Fruit fly (Drosophila melanogaster) whole organism, embryonic: ENCODE data around the gene CG7065.

ENCODE experiments used
- ATbp ChIP-seq: fragments of 200-800 bp; sonication (Bioruptor generic); optimal IDR thresholded peaks from 2 replicates; lab custom pipeline; 2017; ENCODE audit warnings: missing biosample characterization, mild to moderate bottlenecking, missing genetic modification characterization, missing genetic modification reagents
- Abd-B ChIP-seq: fragments of 200-800 bp; sonication (Bioruptor generic); optimal IDR thresholded peaks from 2 replicates; lab custom pipeline; 2018; ENCODE audit warnings: missing biosample characterization, mild to moderate bottlenecking, missing genetic modification characterization, moderate library complexity
- CG11695 ChIP-seq: fragments of 200-800 bp; sonication (Bioruptor generic); IDR thresholded peaks from 3 replicates; pipeline ENCODE4 v1.3.6; 2022; ENCODE audit warnings: missing biosample characterization, missing genetic modification characterization
- CG13424 ChIP-seq: fragments of 200-800 bp; sonication (Bioruptor generic); optimal IDR thresholded peaks from 2 replicates; lab custom pipeline; 2019; ENCODE audit warnings: missing biosample characterization, mild to moderate bottlenecking, missing genetic modification characterization, moderate library complexity
- CG13624 ChIP-seq: fragments of 200-800 bp; sonication (Bioruptor generic); optimal IDR thresholded peaks from 2 replicates; lab custom pipeline; 2016; ENCODE audit warnings: missing biosample characterization, missing genetic modification characterization
- CG31441 ChIP-seq: fragments of 200-800 bp; sonication (Bioruptor generic); IDR thresholded peaks from 2 replicates; pipeline ENCODE4 v1.3.6; 2022; ENCODE audit warnings: missing biosample characterization, missing genetic modification characterization
- CG32767 ChIP-seq: fragments of 200-800 bp; sonication (Bioruptor generic); IDR thresholded peaks from 2 replicates; pipeline ENCODE4 v1.3.6; 2022; ENCODE audit warnings: missing biosample characterization, missing genetic modification characterization
- CG4404 ChIP-seq: fragments of 200-800 bp; sonication (Bioruptor generic); IDR thresholded peaks from 2 replicates; pipeline ENCODE4 v1.3.6; 2022; ENCODE audit warnings: missing biosample characterization, missing genetic modification characterization
- CG4854 ChIP-seq: fragments of 200-800 bp; sonication (Bioruptor generic); optimal IDR thresholded peaks from 2 replicates; lab custom pipeline; 2016; ENCODE audit warnings: missing biosample characterization, missing genetic modification characterization, inconsistent platforms
- CG8388 ChIP-seq: fragments of 200-800 bp; sonication (Bioruptor generic); optimal IDR thresholded peaks from 2 replicates; lab custom pipeline; 2019; ENCODE audit warnings: missing biosample characterization, mild to moderate bottlenecking, missing genetic modification characterization, moderate library complexity
- CG9437 ChIP-seq: fragments of 200-800 bp; sonication (Bioruptor generic); optimal IDR thresholded peaks from 2 replicates; lab custom pipeline; 2018; ENCODE audit warnings: missing biosample characterization, mild to moderate bottlenecking, missing genetic modification characterization
- D19A ChIP-seq: fragments of 200-800 bp; optimal IDR thresholded peaks from 3 replicates; lab custom pipeline; 2019; ENCODE audit warnings: missing biosample characterization, mild to moderate bottlenecking, missing genetic modification characterization, moderate library complexity
- Gsc ChIP-seq: fragments of 200-800 bp; sonication (Bioruptor generic); IDR thresholded peaks from 2 replicates; pipeline ENCODE4 v1.3.6; 2022; ENCODE audit warnings: missing biosample characterization, missing genetic modification characterization
- H2.0 ChIP-seq: fragments of 200-800 bp; sonication (Bioruptor generic); IDR thresholded peaks from 2 replicates; pipeline ENCODE4 v1.3.6; 2022; ENCODE audit warnings: missing biosample characterization, missing genetic modification characterization
- HLHmδ ChIP-seq: fragments of 200-800 bp; sonication (Bioruptor generic); optimal IDR thresholded peaks from 2 replicates; lab custom pipeline; 2018; ENCODE audit warnings: missing biosample characterization, mild to moderate bottlenecking, missing genetic modification characterization, moderate library complexity
- HmgZ ChIP-seq: fragments of 200-800 bp; sonication (Bioruptor generic); optimal IDR thresholded peaks from 2 replicates; lab custom pipeline; 2018; ENCODE audit warnings: missing biosample characterization, mild to moderate bottlenecking, missing genetic modification characterization
- Max ChIP-seq: fragments of 200-800 bp; sonication (Bioruptor generic); optimal IDR thresholded peaks from 2 replicates; lab custom pipeline; 2016; ENCODE audit warnings: missing biosample characterization, mild to moderate bottlenecking, missing genetic modification characterization
- NC2β ChIP-seq: fragments of 200-800 bp; sonication (Bioruptor generic); optimal IDR thresholded peaks from 2 replicates; lab custom pipeline; 2016; ENCODE audit warnings: missing biosample characterization, missing genetic modification characterization
- Nf-YC ChIP-seq: fragments of 200-800 bp; optimal IDR thresholded peaks from 3 replicates; lab custom pipeline; 2019; ENCODE audit warnings: missing biosample characterization, mild to moderate bottlenecking, missing genetic modification characterization, moderate library complexity
- Sox102F ChIP-seq: fragments of 200-800 bp; sonication (Bioruptor generic); optimal IDR thresholded peaks from 2 replicates; lab custom pipeline; 2018; ENCODE audit warnings: missing biosample characterization, mild to moderate bottlenecking, missing genetic modification characterization, moderate library complexity
- Sry-δ ChIP-seq: fragments of 200-800 bp; sonication (Bioruptor generic); optimal IDR thresholded peaks from 2 replicates; lab custom pipeline; 2016; ENCODE audit warnings: missing biosample characterization, missing genetic modification characterization
- TFAM ChIP-seq: fragments of 200-800 bp; sonication (Bioruptor generic); optimal IDR thresholded peaks from 2 replicates; lab custom pipeline; 2017; ENCODE audit warnings: missing biosample characterization, missing genetic modification characterization, inconsistent platforms
- Trl ChIP-seq, 3 experiments: fragments of >200 bp in 2 of 3; fragments of 200-800 bp in 1 of 3; sonication (Bioruptor generic) in 1 of 3; optimal IDR thresholded peaks; 2 replicates in 1 of 3; 3 replicates in 2 of 3; lab custom pipeline; 2016 to 2017; ENCODE audit warnings: missing biosample characterization in 1 of 3, missing genetic modification characterization in 1 of 3
- Usf ChIP-seq: fragments of 200-800 bp; sonication (Bioruptor generic); optimal IDR thresholded peaks from 2 replicates; lab custom pipeline; 2017; ENCODE audit warnings: missing genotype, missing biosample characterization, missing genetic modification characterization
- Vsx1 ChIP-seq: fragments of 200-800 bp; sonication (Bioruptor generic); optimal IDR thresholded peaks from 2 replicates; lab custom pipeline; 2017; ENCODE audit warnings: missing biosample characterization, mild to moderate bottlenecking, missing genetic modification characterization, missing genetic modification reagents
- ara ChIP-seq: fragments of 200-800 bp; sonication (Bioruptor generic); IDR thresholded peaks from 2 replicates; pipeline ENCODE4 v1.3.6; 2022; ENCODE audit warnings: missing biosample characterization, missing genetic modification characterization
- ato ChIP-seq: fragments of 200-800 bp; sonication (Bioruptor generic); IDR thresholded peaks from 2 replicates; pipeline ENCODE4 v1.3.6; 2022; ENCODE audit warnings: missing biosample characterization, missing genetic modification characterization; ENCODE audit not compliant: partially characterized antibody
- cato ChIP-seq: fragments of 200-800 bp; sonication (Bioruptor generic); optimal IDR thresholded peaks from 2 replicates; lab custom pipeline; 2016; ENCODE audit warnings: missing biosample characterization, missing genetic modification characterization, borderline replicate concordance
- ci ChIP-seq: fragments of 200-800 bp; sonication (Bioruptor generic); IDR thresholded peaks from 3 replicates; pipeline ENCODE4 v1.3.6; 2022; ENCODE audit warnings: missing biosample characterization, missing genetic modification characterization
- da ChIP-seq: fragments of 200-800 bp; sonication (Bioruptor generic); optimal IDR thresholded peaks from 2 replicates; lab custom pipeline; 2016; ENCODE audit warnings: missing biosample characterization, missing genetic modification characterization
- danr ChIP-seq: fragments of 200-800 bp; sonication (Bioruptor generic); IDR thresholded peaks from 2 replicates; pipeline ENCODE4 v1.3.6; 2022; ENCODE audit warnings: missing biosample characterization, missing genetic modification characterization
- emc ChIP-seq: fragments of 200-800 bp; sonication (Bioruptor generic); optimal IDR thresholded peaks from 2 replicates; lab custom pipeline; 2016; ENCODE audit warnings: missing biosample characterization, missing genetic modification characterization
- esg ChIP-seq: fragments of 200-800 bp; sonication (Bioruptor generic); conservative IDR thresholded peaks from 2 replicates; pipeline ENCODE4 v1.3.6; 2022; ENCODE audit warnings: missing biosample characterization, missing genetic modification characterization
- hb ChIP-seq: fragments of 200-800 bp; sonication (Bioruptor generic); IDR thresholded peaks from 3 replicates; pipeline ENCODE4 v1.3.6; 2022; ENCODE audit warnings: missing biosample characterization, missing genetic modification characterization; ENCODE audit not compliant: partially characterized antibody
- hbn ChIP-seq: fragments of 200-800 bp; sonication (Bioruptor generic); IDR thresholded peaks from 2 replicates; pipeline ENCODE4 v1.3.6; 2022; ENCODE audit warnings: missing biosample characterization, missing genetic modification characterization; ENCODE audit not compliant: partially characterized antibody
- hth ChIP-seq: fragments of >200 bp; optimal IDR thresholded peaks from 2 replicates; lab custom pipeline; 2017; ENCODE audit warnings: inconsistent platforms
- inv ChIP-seq: fragments of 200-800 bp; sonication (Bioruptor generic); IDR thresholded peaks from 2 replicates; pipeline ENCODE4 v1.3.6; 2022; ENCODE audit warnings: missing biosample characterization, missing genetic modification characterization; ENCODE audit not compliant: partially characterized antibody
- jigr1 ChIP-seq: fragments of 200-800 bp; sonication (Bioruptor generic); IDR thresholded peaks from 3 replicates; pipeline ENCODE4 v1.3.6; 2022; ENCODE audit warnings: missing biosample characterization, missing genetic modification characterization
- nau ChIP-seq: fragments of 200-800 bp; sonication (Bioruptor generic); optimal IDR thresholded peaks from 3 replicates; lab custom pipeline; 2017; ENCODE audit warnings: missing biosample characterization, mild to moderate bottlenecking, missing genetic modification characterization, missing genetic modification reagents
- nom ChIP-seq: fragments of 200-800 bp; sonication (Bioruptor generic); optimal IDR thresholded peaks from 2 replicates; lab custom pipeline; 2017; ENCODE audit warnings: missing biosample characterization, missing genetic modification characterization, mild to moderate bottlenecking, moderate library complexity, missing genetic modification reagents
- peb ChIP-seq: fragments of 200-800 bp; sonication (Bioruptor generic); IDR thresholded peaks from 2 replicates; pipeline ENCODE4 v1.3.6; 2022; ENCODE audit warnings: missing biosample characterization, missing genetic modification characterization
- psq ChIP-seq: fragments of 200-800 bp; sonication (Bioruptor generic); optimal IDR thresholded peaks from 2 replicates; lab custom pipeline; 2017; ENCODE audit warnings: missing biosample characterization, missing genetic modification characterization
- rib ChIP-seq: fragments of 200-800 bp; sonication (Bioruptor generic); IDR thresholded peaks from 2 replicates; pipeline ENCODE4 v1.3.6; 2022; ENCODE audit warnings: missing biosample characterization, missing genetic modification characterization
- sna ChIP-seq: fragments of 200-800 bp; sonication (Bioruptor generic); IDR thresholded peaks from 2 replicates; pipeline ENCODE4 v1.3.6; 2022; ENCODE audit warnings: missing biosample characterization, missing genetic modification characterization; ENCODE audit not compliant: partially characterized antibody
- sr ChIP-seq: fragments of 200-800 bp; sonication (Bioruptor generic); IDR thresholded peaks from 3 replicates; pipeline ENCODE4 v1.3.6; 2022; ENCODE audit warnings: missing biosample characterization, missing genetic modification characterization
- stwl ChIP-seq: fragments of 200-800 bp; sonication (Bioruptor generic); optimal IDR thresholded peaks from 3 replicates; lab custom pipeline; 2018; ENCODE audit warnings: missing biosample characterization, mild to moderate bottlenecking, missing genetic modification characterization, moderate library complexity
- tx ChIP-seq: fragments of 200-800 bp; sonication (Bioruptor generic); optimal IDR thresholded peaks from 2 replicates; lab custom pipeline; 2016; ENCODE audit warnings: missing biosample characterization, missing genetic modification characterization
- vvl ChIP-seq: fragments of 200-800 bp; sonication (Bioruptor generic); IDR thresholded peaks from 2 replicates; pipeline ENCODE4 v1.3.6; 2022; ENCODE audit warnings: missing biosample characterization, missing genetic modification characterization
- wor ChIP-seq: fragments of 200-800 bp; sonication (Bioruptor generic); IDR thresholded peaks from 2 replicates; pipeline ENCODE4 v1.3.6; 2022; ENCODE audit warnings: missing biosample characterization, missing genetic modification characterization
- zfh2 ChIP-seq: fragments of 200-800 bp; sonication (Bioruptor generic); optimal IDR thresholded peaks from 2 replicates; lab custom pipeline; 2016; ENCODE audit warnings: missing biosample characterization, missing genetic modification characterization

CG7065 gene

dm6 chrX:9118961-9119633 lies 23.2 kb upstream of the CG7065 start (continued):
- no peak for TF ChIP-seq psq (GFP tag; lab: Kevin White, UChicago)
- no peak for TF ChIP-seq stwl (tag; lab: Kevin White, UChicago)
- TF ChIP-seq TFAM, result no peak
- no peak for TF ChIP-seq tx
- TF ChIP-seq CG4404 (GFP tag; lab: Robert Waterston, UW), result no peak
- TF ChIP-seq emc, result no peak
- no peak for TF ChIP-seq hth
- no peak for TF ChIP-seq zfh2 (GFP tag; lab: Kevin White, UChicago)
- TF ChIP-seq ATbp (GFP tag; lab: Kevin White, UChicago), result no peak
- TF ChIP-seq inv (GFP tag; lab: Robert Waterston, UW), result no peak
- no peak for TF ChIP-seq Nf-YC (tag; lab: Kevin White, UChicago)
- TF ChIP-seq Sry-δ (GFP tag; lab: Kevin White, UChicago), result peak; percentile 2
- TF ChIP-seq Gsc (GFP tag; lab: Robert Waterston, UW), result no peak
- no peak for TF ChIP-seq peb (GFP tag; lab: Robert Waterston, UW)
- no peak for TF ChIP-seq CG31441 (GFP tag; lab: Robert Waterston, UW)
- TF ChIP-seq esg (GFP tag; lab: Robert Waterston, UW), result 0 out of 2 replicates have a peak, but pooled peaks have one; percentile 9
- peak; percentile 47 for TF ChIP-seq Abd-B (GFP tag; lab: Kevin White, UChicago)
- TF ChIP-seq nau, result peak; percentile 49
- peak; percentile 37 for TF ChIP-seq CG13424 (tag; lab: Kevin White, UChicago)
- peak; percentile 49; the same call in 1 of the 3 replicates for TF ChIP-seq ci (GFP tag; lab: Robert Waterston, UW)
- no peak for TF ChIP-seq CG4854
- no peak for TF ChIP-seq NC2β
- no peak for TF ChIP-seq da (GFP tag; lab: Kevin White, UChicago)
- TF ChIP-seq hb (GFP tag; lab: Robert Waterston, UW), result no peak
- no peak for TF ChIP-seq CG13624 (GFP tag; lab: Kevin White, UChicago)
- TF ChIP-seq ara (GFP tag; lab: Robert Waterston, UW), result no peak
- TF ChIP-seq Max (GFP tag; lab: Kevin White, UChicago), result peak; percentile 22
- no peak for TF ChIP-seq ato (GFP tag; lab: Robert Waterston, UW)
- TF ChIP-seq HLHmδ (GFP tag; lab: Kevin White, UChicago), result no peak
- no peak for TF ChIP-seq vvl (GFP tag; lab: Robert Waterston, UW)
- no peak for TF ChIP-seq cato (GFP tag; lab: Kevin White, UChicago)
- TF ChIP-seq CG11695 (GFP tag; lab: Robert Waterston, UW), result 0 out of 3 replicates have a peak, but pooled peaks have one; percentile 43
- no peak for TF ChIP-seq H2.0 (GFP tag; lab: Robert Waterston, UW)
- TF ChIP-seq sr, result peak; percentile 97
- TF ChIP-seq danr, result no peak
- TF ChIP-seq CG8388 (GFP tag; lab: Kevin White, UChicago), result no peak
- no peak for TF ChIP-seq jigr1 (GFP tag; lab: Robert Waterston, UW)
- no peak for TF ChIP-seq nom (GFP tag; lab: Kevin White, UChicago)
- no peak for TF ChIP-seq CG9437 (GFP tag; lab: Kevin White, UChicago)
- no peak for TF ChIP-seq Sox102F (GFP tag; lab: Kevin White, UChicago)
- no peak for TF ChIP-seq CG32767 (GFP tag; lab: Robert Waterston, UW)
- TF ChIP-seq Usf (GFP tag; lab: Kevin White, UChicago), result no peak
- no peak for TF ChIP-seq sna (GFP tag; lab: Robert Waterston, UW)
- TF ChIP-seq hbn (GFP tag; lab: Robert Waterston, UW), result no peak
- no peak for TF ChIP-seq HmgZ
- TF ChIP-seq Trl (optimal IDR thresholded peaks at IDR 0.05; lab: Kevin White, UChicago), result no peak
- TF ChIP-seq Trl (GFP tag; optimal IDR thresholded peaks at IDR 0.05; lab: Kevin White, UChicago), result no peak
- no peak for TF ChIP-seq wor (GFP tag; lab: Robert Waterston, UW)
- no peak for TF ChIP-seq Vsx1
- TF ChIP-seq D19A (tag; lab: Kevin White, UChicago), result peak; percentile 53
- TF ChIP-seq rib, result no peak
